Fruit fly (Drosophila melanogaster): ENCODE results near the gene Blos2.

The Blos2 gene

DNA sequence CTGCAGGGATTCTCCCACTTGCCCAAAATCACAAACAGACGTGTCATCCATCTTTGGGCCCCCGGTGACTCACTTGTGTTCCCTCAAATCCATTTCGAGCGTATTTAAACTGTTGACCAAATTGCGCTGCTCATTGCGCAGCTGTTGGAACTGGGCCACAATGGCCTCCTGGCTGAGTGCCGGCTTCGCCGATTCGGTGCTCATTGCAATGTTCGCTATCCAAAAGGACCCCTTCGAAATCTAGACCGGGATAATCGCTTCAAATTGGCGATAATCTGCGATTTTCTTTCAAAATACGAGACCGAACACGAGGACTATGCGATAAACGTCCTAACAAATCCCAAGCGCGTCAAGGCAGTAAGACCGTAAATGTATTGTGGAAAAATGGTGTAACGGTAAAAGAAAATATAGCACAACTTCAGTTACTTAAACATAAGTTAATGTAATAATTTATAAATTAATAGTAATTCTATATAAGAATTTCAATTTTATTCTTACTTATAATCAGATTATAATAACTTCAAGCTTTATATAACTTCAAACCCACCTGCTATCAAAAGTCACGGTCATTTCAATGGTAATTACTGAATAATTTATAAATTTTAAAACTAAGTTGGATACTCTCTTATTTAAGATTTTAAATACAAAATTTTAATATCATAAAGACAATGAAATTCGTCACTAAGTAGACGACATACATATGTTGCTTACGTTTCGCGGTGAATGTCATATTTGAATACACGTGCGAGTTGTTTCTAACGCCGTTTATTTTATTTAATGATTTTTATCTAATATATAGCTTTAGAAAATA is 12.9 kb downstream of the Blos2 start, which contains the start of the genes Pfdn2 and Noc1 (continued):
- no peak for TF ChIP-seq Fer1 (GFP tag; optimal IDR thresholded peaks at IDR 0.05)
- TF ChIP-seq bab2 (GFP tag; optimal IDR thresholded peaks at IDR 0.05): no peak
- TF ChIP-seq klu (GFP tag; IDR thresholded peaks at IDR 0.05): no peak
- no peak for TF ChIP-seq Vsx1 (GFP tag; optimal IDR thresholded peaks at IDR 0.05)
- no peak for TF ChIP-seq chm (GFP tag; IDR thresholded peaks at IDR 0.05)
- TF ChIP-seq CG14860 (GFP tag; IDR thresholded peaks at IDR 0.05; ENCODE audit: partially characterized antibody): no peak
- peak; percentile 18 for TF ChIP-seq CG2116 (GFP tag; optimal IDR thresholded peaks at IDR 0.05)
- TF ChIP-seq CG15601 (tag; optimal IDR thresholded peaks at IDR 0.05): no peak
- TF ChIP-seq lbe (GFP tag; optimal IDR thresholded peaks at IDR 0.05): no peak
- no peak for TF ChIP-seq pfk (GFP tag; optimal IDR thresholded peaks at IDR 0.05)
- no peak for TF ChIP-seq eve (GFP tag; optimal IDR thresholded peaks at IDR 0.05)
- TF ChIP-seq wdn (GFP tag; IDR thresholded peaks at IDR 0.05): peak; percentile 39; the same call in 1 of the 2 replicates
- TF ChIP-seq peb (GFP tag; IDR thresholded peaks at IDR 0.05): no peak
- no peak for TF ChIP-seq Myb (GFP tag; optimal IDR thresholded peaks at IDR 0.05)
- no peak for TF ChIP-seq sens (GFP tag)
- TF ChIP-seq her (GFP tag; optimal IDR thresholded peaks at IDR 0.05): no peak
- TF ChIP-seq CG4360 (GFP tag; IDR thresholded peaks at IDR 0.05): no peak
- peak; percentile 42; the same call in 1 of the 2 replicates for TF ChIP-seq E2f1 (GFP tag; IDR thresholded peaks at IDR 0.05)
- TF ChIP-seq Max (GFP tag; optimal IDR thresholded peaks at IDR 0.05): peak; percentile 54
- TF ChIP-seq CG12155 (GFP tag; optimal IDR thresholded peaks at IDR 0.05): peak; percentile 54
- no peak for TF ChIP-seq Poxn (GFP tag; IDR thresholded peaks at IDR 0.05)
- no peak for TF ChIP-seq hb (GFP tag; IDR thresholded peaks at IDR 0.05; ENCODE audit: partially characterized antibody)
- TF ChIP-seq wek (GFP tag; optimal IDR thresholded peaks at IDR 0.05): no peak
- TF ChIP-seq CG6791 (GFP tag; IDR thresholded peaks at IDR 0.05; ENCODE audit: partially characterized antibody): no peak
- no peak for TF ChIP-seq NK7.1 (GFP tag; optimal IDR thresholded peaks at IDR 0.05)
- TF ChIP-seq zen2 (GFP tag; IDR thresholded peaks at IDR 0.05; ENCODE audit: partially characterized antibody): no peak
- TF ChIP-seq Sox102F (GFP tag; optimal IDR thresholded peaks at IDR 0.05): peak; percentile 76
- TF ChIP-seq Scr (GFP tag; IDR thresholded peaks at IDR 0.05; ENCODE audit: partially characterized antibody): no peak
- no peak; the same call in 1 of the 2 replicates for TF ChIP-seq Bgb (GFP tag; IDR thresholded peaks at IDR 0.05; ENCODE audit: partially characterized antibody)
- no peak for TF ChIP-seq CG10543 (GFP tag; optimal IDR thresholded peaks at IDR 0.05)
- peak; percentile 58 for TF ChIP-seq sug (tag; optimal IDR thresholded peaks at IDR 0.05)
- no peak for TF ChIP-seq bbx (GFP tag; IDR thresholded peaks at IDR 0.05; ENCODE audit: partially characterized antibody)
- TF ChIP-seq CG12659 (GFP tag; optimal IDR thresholded peaks at IDR 0.05): peak; percentile 74
- TF ChIP-seq CG17912 (GFP tag; optimal IDR thresholded peaks at IDR 0.05): no peak
- peak; percentile 68 for TF ChIP-seq Xbp1 (GFP tag; optimal IDR thresholded peaks at IDR 0.05)
- peak in 1 of 2 experiments; percentile 66 for TF ChIP-seq crp (GFP tag; optimal IDR thresholded peaks at IDR 0.05)
- no peak for TF ChIP-seq HLH3B (GFP tag; IDR thresholded peaks at IDR 0.05)
- peak; percentile 70 for TF ChIP-seq Ssrp (tag; optimal IDR thresholded peaks at IDR 0.05)
- no peak for TF ChIP-seq Taf1 (GFP tag; IDR thresholded peaks at IDR 0.05)
- TF ChIP-seq jigr1 (GFP tag; IDR thresholded peaks at IDR 0.05): 0 out of 3 replicates have a peak, but pooled peaks have one; percentile 27
- TF ChIP-seq ind (GFP tag; optimal IDR thresholded peaks at IDR 0.05): peak; percentile 62
- TF ChIP-seq CG17568 (GFP tag; optimal IDR thresholded peaks at IDR 0.05): no peak
- no peak for TF ChIP-seq CG17612 (GFP tag; IDR thresholded peaks at IDR 0.05)
- TF ChIP-seq toy (GFP tag; IDR thresholded peaks at IDR 0.05): no peak
- no peak for TF ChIP-seq Doc2 (GFP tag; IDR thresholded peaks at IDR 0.05)
- TF ChIP-seq CG16779 (GFP tag; IDR thresholded peaks at IDR 0.05): no peak
- no peak for TF ChIP-seq CG15514 (GFP tag; optimal IDR thresholded peaks at IDR 0.05)
- TF ChIP-seq CG13624 (GFP tag; optimal IDR thresholded peaks at IDR 0.05): no peak
- TF ChIP-seq ap (GFP tag; IDR thresholded peaks at IDR 0.05): no peak
